Worm (Caenorhabditis elegans) whole organism, L2 larva: Measurements from ENCODE around the gene C17H12.11.

Source experiments
- ama-1 ChIP-seq: fragments of 150-350 bp; optimal IDR thresholded peaks from 2 replicates; lab custom pipeline; 2018; ENCODE audit warnings: inconsistent platforms
- blmp-1 ChIP-seq: sonication (generic microtip); optimal IDR thresholded peaks from 2 replicates; lab custom pipeline; 2017; ENCODE audit warnings: missing genetic modification characterization, mild to moderate bottlenecking, missing compliant biosample characterization, antibody characterized with exemption, moderate library complexity; ENCODE audit not compliant: insufficient read depth
- ceh-16 ChIP-seq: fragments of 150-350 bp; optimal IDR thresholded peaks from 2 replicates; lab custom pipeline; 2014; ENCODE audit warnings: missing biosample characterization, missing genetic modification characterization
- ceh-82 ChIP-seq: fragments of 150-350 bp; optimal IDR thresholded peaks from 2 replicates; lab custom pipeline; 2014; ENCODE audit warnings: missing biosample characterization, missing genetic modification characterization
- egl-27 ChIP-seq: sonication (generic microtip); optimal IDR thresholded peaks from 3 replicates; lab custom pipeline; 2017; ENCODE audit warnings: missing biosample characterization, missing genetic modification reagents, missing genetic modification characterization
- elt-1 ChIP-seq: fragments of 150-350 bp; optimal IDR thresholded peaks from 2 replicates; lab custom pipeline; 2014; ENCODE audit warnings: missing biosample characterization, missing genetic modification characterization
- lin-39 ChIP-seq: fragments of 150-350 bp; optimal IDR thresholded peaks from 2 replicates; lab custom pipeline; 2014; ENCODE audit warnings: missing biosample characterization, missing genetic modification reagents, missing genetic modification characterization
- mdl-1 ChIP-seq, 2 experiments: fragments of 150-350 bp in 1 of 2; sonication (generic microtip) in 1 of 2; optimal IDR thresholded peaks; 2 replicates each; lab custom pipeline; 2017; ENCODE audit warnings: missing biosample characterization in 2 of 2, missing genetic modification characterization in 2 of 2
- nhr-11 ChIP-seq: fragments of 150-350 bp; optimal IDR thresholded peaks from 2 replicates; lab custom pipeline; 2014; ENCODE audit warnings: missing biosample characterization, missing genetic modification characterization
- nhr-12 ChIP-seq: fragments of 150-350 bp; optimal IDR thresholded peaks from 2 replicates; lab custom pipeline; 2014; ENCODE audit warnings: missing biosample characterization, missing genetic modification characterization
- snpc-4 ChIP-seq: fragments of 150-350 bp; optimal IDR thresholded peaks from 2 replicates; lab custom pipeline; 2014; ENCODE audit warnings: missing biosample characterization, missing genetic modification characterization
- ztf-1 ChIP-seq: fragments of 200-800 bp; sonication (Bioruptor generic); conservative IDR thresholded peaks from 2 replicates; pipeline ENCODE4 v1.3.6; 2022; ENCODE audit warnings: missing genetic modification characterization, missing compliant biosample characterization
- ztf-11 ChIP-seq: sonication (generic microtip); optimal IDR thresholded peaks from 2 replicates; lab custom pipeline; 2017; ENCODE audit warnings: missing biosample characterization, missing genetic modification characterization

DNA sequence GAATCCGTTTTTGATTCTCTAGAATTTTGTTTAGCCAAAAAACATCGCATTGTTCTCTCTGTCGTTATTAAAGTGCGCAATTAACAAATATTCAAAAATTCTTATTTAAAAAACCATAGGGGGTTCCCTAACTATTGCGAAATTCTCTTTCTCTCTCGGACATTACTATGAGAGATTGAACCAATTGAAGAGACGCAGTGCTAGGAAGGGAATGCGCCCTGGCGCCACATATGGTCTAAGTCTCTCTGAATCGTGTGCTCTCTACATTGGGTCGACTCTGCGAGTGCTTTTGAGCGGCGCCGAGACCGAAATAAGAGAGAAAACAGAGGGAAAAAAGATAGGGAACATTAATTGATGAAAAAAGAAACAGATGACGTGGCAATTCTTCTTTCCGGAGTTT, 16.3 kb upstream of the C17H12.11 start:
- TF ChIP-seq nhr-11: no peak
- TF ChIP-seq ceh-82 (tag; lab: Kevin White, UChicago): no peak
- TF ChIP-seq ztf-1 (GFP tag; lab: Robert Waterston, UW): no peak
- TF ChIP-seq ama-1: peak; percentile 49
- peak in 1 of 2 experiments; percentile 20 for TF ChIP-seq mdl-1 (tag; optimal IDR thresholded peaks at IDR 0.05; lab: Kevin White, UChicago)
- TF ChIP-seq ceh-16 (tag; lab: Kevin White, UChicago): peak; percentile 48
- TF ChIP-seq blmp-1: no peak
- TF ChIP-seq lin-39 (tag; lab: Kevin White, UChicago): no peak
- peak; percentile 44 for TF ChIP-seq snpc-4
- no peak for TF ChIP-seq nhr-12 (tag; lab: Kevin White, UChicago)
- peak; percentile 52 for TF ChIP-seq egl-27
- no peak for TF ChIP-seq elt-1 (tag; lab: Kevin White, UChicago)
- no peak for TF ChIP-seq ztf-11 (tag; lab: Kevin White, UChicago)
